Worm (Caenorhabditis elegans): ENCODE measurements around the gene R10F2.6.

The R10F2.6 gene

ce11 chrIII:2946101-2946500 lies 2.2 kb upstream of the R10F2.6 start, which contains the start of gene H05C05.4:
Gene H05C05.4 (minus strand): TSS chrIII:2946201.
- no peak for TF ChIP-seq unc-62 (GFP tag; optimal IDR thresholded peaks at IDR 0.05)

- TF ChIP-seq unc-62 (GFP tag; optimal IDR thresholded peaks at IDR 0.05), result no peak
Observed at ce11 chrIII:2941578-2941977, 2.3 kb downstream of the R10F2.6 start.

- no peak for TF ChIP-seq unc-62 (GFP tag; optimal IDR thresholded peaks at IDR 0.05)
Observed at ce11 chrIII:2937780-2938179, 6.1 kb downstream of the R10F2.6 start.

ce11 chrIII:2924658-2925057 lies 19.2 kb downstream of the R10F2.6 start, which contains the start of gene R10F2.5:
Gene R10F2.5 (minus strand): TSS chrIII:2924758.
- TF ChIP-seq unc-62 (GFP tag; optimal IDR thresholded peaks at IDR 0.05), result no peak

DNA sequence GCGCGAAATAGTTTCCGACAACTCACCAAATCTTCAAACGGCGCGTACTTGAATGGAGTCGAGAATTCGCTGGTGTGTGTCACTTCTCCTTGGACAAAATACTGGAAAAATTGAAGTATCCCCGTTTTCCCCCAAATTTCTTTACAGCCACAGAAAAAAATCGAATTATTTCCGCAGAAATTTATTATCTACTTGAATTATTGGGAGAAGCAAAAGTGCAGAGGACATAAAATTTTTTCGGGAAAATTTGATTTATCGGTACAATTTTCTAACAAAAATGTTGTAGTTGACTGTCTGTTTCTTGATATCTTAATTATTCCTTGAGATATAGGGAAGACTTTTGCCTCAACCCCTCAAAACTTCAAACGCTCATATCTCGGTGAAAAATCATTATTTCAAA lies 20.9 kb downstream of the R10F2.6 start, which contains the start of gene R10F2.4:
R10F2.4 (minus strand) TSS at position 101 of the 400 bp plus-strand sequence.
- TF ChIP-seq unc-62 (GFP tag; optimal IDR thresholded peaks at IDR 0.05), result no peak

ce11 chrIII:2920866-2921265 lies 23.0 kb downstream of the R10F2.6 start:
- no peak for TF ChIP-seq unc-62 (GFP tag; optimal IDR thresholded peaks at IDR 0.05)

ce11 chrIII:2920281-2920680 lies 23.6 kb downstream of the R10F2.6 start:
- no peak for TF ChIP-seq unc-62 (GFP tag; optimal IDR thresholded peaks at IDR 0.05)

DNA sequence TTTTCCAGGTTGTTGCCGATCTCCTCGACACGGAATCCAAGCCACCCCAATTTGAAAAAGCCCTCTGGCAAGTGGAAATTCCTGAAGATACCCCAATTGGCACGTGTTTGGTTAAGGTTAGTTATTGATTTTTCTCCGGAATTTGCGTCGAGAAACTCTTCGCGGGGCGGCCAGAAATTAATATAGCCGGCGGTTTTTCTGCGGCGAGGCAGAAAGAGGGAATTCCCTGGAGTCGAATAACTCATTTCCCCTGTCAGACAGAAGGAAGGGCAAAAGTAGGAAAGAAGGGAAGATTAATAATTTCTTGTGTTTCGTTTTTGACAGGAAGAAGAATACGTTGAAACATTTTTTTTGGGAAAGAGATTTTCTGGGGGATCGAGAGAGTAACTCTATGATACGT lies 25.2 kb downstream of the R10F2.6 start:
- TF ChIP-seq unc-62 (GFP tag; optimal IDR thresholded peaks at IDR 0.05), result no peak

DNA sequence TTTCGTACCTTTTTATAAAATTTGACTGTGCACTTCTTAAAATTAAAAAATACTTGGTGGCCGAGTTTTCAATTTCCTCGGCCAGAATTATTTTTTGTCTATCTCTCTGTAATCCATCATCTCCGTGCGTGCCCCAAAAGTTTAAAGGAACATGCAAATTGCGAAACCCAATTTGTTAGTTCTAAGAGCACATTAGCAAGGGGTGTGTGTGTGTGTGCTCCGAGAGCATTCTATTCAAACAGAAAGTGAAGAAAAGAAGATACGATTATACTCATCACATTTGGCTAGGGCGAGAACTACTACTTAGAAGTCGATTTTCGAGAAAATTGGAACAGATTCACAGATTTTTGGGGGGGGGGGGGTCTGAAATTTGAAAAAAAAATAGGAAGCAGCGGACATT lies 29.9 kb downstream of the R10F2.6 start:
- TF ChIP-seq unc-62 (GFP tag; optimal IDR thresholded peaks at IDR 0.05), result no peak

- no peak for TF ChIP-seq unc-62 (GFP tag; optimal IDR thresholded peaks at IDR 0.05)
Observed at ce11 chrIII:2912916-2913315, 31.0 kb downstream of the R10F2.6 start.

ce11 chrIII:2910606-2911005 lies 33.3 kb downstream of the R10F2.6 start, which contains the start of gene cdh-1:
Gene cdh-1 (plus strand): TSS chrIII:2910906.
- no peak for TF ChIP-seq unc-62 (GFP tag; optimal IDR thresholded peaks at IDR 0.05)

DNA sequence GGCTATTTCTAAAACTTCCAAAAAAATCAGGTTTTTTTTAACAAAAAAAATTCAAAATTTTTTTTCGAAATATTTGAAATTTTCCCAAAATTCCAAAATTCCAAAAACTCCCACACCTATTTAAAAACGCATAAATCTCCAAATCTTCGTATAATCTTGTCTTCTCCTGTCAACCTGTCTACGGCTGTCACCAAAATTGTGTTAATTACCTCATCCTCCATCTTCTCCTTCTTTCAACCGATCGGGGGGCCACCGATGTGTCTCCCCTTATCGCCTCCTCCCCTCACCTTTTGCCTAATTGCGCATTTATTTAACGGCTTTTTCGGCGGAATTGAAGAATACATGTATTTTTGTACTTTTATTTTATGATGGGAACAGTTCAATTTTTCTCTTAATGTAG lies 35.0 kb downstream of the R10F2.6 start:
- TF ChIP-seq unc-62 (GFP tag; optimal IDR thresholded peaks at IDR 0.05), result no peak

- TF ChIP-seq unc-62 (GFP tag; optimal IDR thresholded peaks at IDR 0.05), result no peak
Observed at ce11 chrIII:2907819-2908218, 36.1 kb downstream of the R10F2.6 start.

ce11 chrIII:2904164-2904563 lies 39.7 kb downstream of the R10F2.6 start:
- no peak for TF ChIP-seq unc-62 (GFP tag; optimal IDR thresholded peaks at IDR 0.05)

DNA sequence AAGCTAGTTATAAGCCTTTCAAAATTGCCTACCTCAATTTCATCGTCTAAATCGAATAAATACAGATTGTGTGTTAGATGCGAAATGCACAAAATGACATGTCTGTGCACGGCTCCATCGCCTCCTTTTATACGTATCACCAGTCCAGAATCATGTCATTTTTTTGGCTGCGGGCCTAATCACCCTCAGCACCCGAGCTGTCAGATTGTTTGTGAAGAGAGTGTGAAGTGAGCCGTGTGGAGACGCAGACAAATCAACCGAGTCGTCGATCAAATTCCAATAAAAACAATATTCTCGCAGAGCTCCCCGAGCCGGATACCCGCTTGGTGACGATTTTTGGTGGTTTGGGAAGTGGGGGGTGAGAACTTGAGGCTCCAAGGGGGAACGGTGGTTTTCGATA lies 42.8 kb downstream of the R10F2.6 start, which contains the start of gene idpa-1:
idpa-1 (minus strand) TSS at position 101 of the 400 bp plus-strand sequence.
- no peak for TF ChIP-seq unc-62 (GFP tag; optimal IDR thresholded peaks at IDR 0.05)

ce11 chrIII:2899705-2900104 lies 44.2 kb downstream of the R10F2.6 start:
- TF ChIP-seq unc-62 (GFP tag; optimal IDR thresholded peaks at IDR 0.05), result no peak

- TF ChIP-seq unc-62 (GFP tag; optimal IDR thresholded peaks at IDR 0.05), result no peak
Observed at ce11 chrIII:2891443-2891842, 52.5 kb downstream of the R10F2.6 start, which contains the start of gene F56F11.1. Gene F56F11.1 (plus strand): TSS chrIII:2891743.

Measured in whole organism, dauer.